Fruit fly (Drosophila melanogaster) whole organism, prepupa: ENCODE measurements around the gene Lam.

Experiments used
- Blimp-1 ChIP-seq: fragments of 200-800 bp; sonication (Bioruptor generic); optimal IDR thresholded peaks from 3 replicates; lab custom pipeline; 2017; ENCODE audit warnings: missing biosample characterization, missing genetic modification characterization, mild to moderate bottlenecking, moderate library complexity, missing genetic modification reagents
- CG10631 ChIP-seq: fragments of 200-800 bp; sonication (Bioruptor generic); optimal IDR thresholded peaks from 2 replicates; lab custom pipeline; 2016; ENCODE audit warnings: missing biosample characterization, missing genetic modification characterization
- CG11902 ChIP-seq: fragments of 200-800 bp; sonication (Bioruptor generic); optimal IDR thresholded peaks from 3 replicates; lab custom pipeline; 2016; ENCODE audit warnings: missing biosample characterization, missing genetic modification characterization
- CG15336 ChIP-seq: fragments of 200-800 bp; sonication (Bioruptor generic); IDR thresholded peaks from 2 replicates; pipeline ENCODE4 v1.3.6; 2022; ENCODE audit warnings: missing biosample characterization, missing genetic modification characterization
- CG1621 ChIP-seq: fragments of 200-800 bp; sonication (Bioruptor generic); optimal IDR thresholded peaks from 3 replicates; lab custom pipeline; 2018; ENCODE audit warnings: missing biosample characterization, mild to moderate bottlenecking, missing genetic modification characterization
- CG3032 ChIP-seq: fragments of 200-800 bp; optimal IDR thresholded peaks from 2 replicates; lab custom pipeline; 2019; ENCODE audit warnings: missing biosample characterization, mild to moderate bottlenecking, missing genetic modification characterization, moderate library complexity
- CG32006 ChIP-seq: fragments of 200-800 bp; sonication (Bioruptor generic); optimal IDR thresholded peaks from 3 replicates; lab custom pipeline; 2017; ENCODE audit warnings: missing biosample characterization, mild to moderate bottlenecking, missing genetic modification characterization
- CG34406 ChIP-seq: fragments of 200-800 bp; sonication (Bioruptor generic); optimal IDR thresholded peaks from 3 replicates; lab custom pipeline; 2016; ENCODE audit warnings: missing biosample characterization, missing genetic modification characterization
- CG3919 ChIP-seq: fragments of 200-800 bp; sonication (Bioruptor generic); optimal IDR thresholded peaks from 3 replicates; lab custom pipeline; 2016; ENCODE audit warnings: missing biosample characterization, missing genetic modification characterization
- CG4318 ChIP-seq: fragments of 200-800 bp; sonication (Bioruptor generic); optimal IDR thresholded peaks from 3 replicates; lab custom pipeline; 2017; ENCODE audit warnings: missing biosample characterization, mild to moderate bottlenecking, missing genetic modification characterization
- CG6276 ChIP-seq: fragments of 200-800 bp; sonication (Bioruptor generic); optimal IDR thresholded peaks from 2 replicates; lab custom pipeline; 2017; ENCODE audit warnings: missing biosample characterization, mild to moderate bottlenecking, missing genetic modification characterization
- CG6808 ChIP-seq: fragments of 200-800 bp; sonication (Bioruptor generic); optimal IDR thresholded peaks from 3 replicates; lab custom pipeline; 2017; ENCODE audit warnings: missing biosample characterization, missing genetic modification characterization, mild to moderate bottlenecking, moderate library complexity, missing genetic modification reagents
- CG6854 ChIP-seq: fragments of 200-800 bp; sonication (Bioruptor generic); optimal IDR thresholded peaks from 2 replicates; lab custom pipeline; 2017; ENCODE audit warnings: missing biosample characterization, mild to moderate bottlenecking, missing genetic modification characterization
- CG7368 ChIP-seq: fragments of 200-800 bp; sonication (Bioruptor generic); optimal IDR thresholded peaks from 3 replicates; lab custom pipeline; 2016; ENCODE audit warnings: missing biosample characterization, missing genetic modification characterization
- CG8119 ChIP-seq: fragments of 200-800 bp; sonication (Bioruptor generic); IDR thresholded peaks from 3 replicates; pipeline ENCODE4 v1.3.6; 2022; ENCODE audit warnings: missing biosample characterization, missing genetic modification characterization
- CG8319 ChIP-seq: fragments of 200-800 bp; sonication (Bioruptor generic); optimal IDR thresholded peaks from 3 replicates; lab custom pipeline; 2016; ENCODE audit warnings: missing biosample characterization, missing genetic modification characterization
- Eip75B ChIP-seq: fragments of 200-800 bp; sonication (Bioruptor generic); optimal IDR thresholded peaks from 3 replicates; lab custom pipeline; 2016; ENCODE audit warnings: missing biosample characterization, missing genetic modification characterization
- Eip78C ChIP-seq: fragments of 200-800 bp; sonication (Bioruptor generic); peaks from one replicate; lab custom pipeline; 2016; ENCODE audit warnings: missing biosample characterization, missing genetic modification characterization
- Gug ChIP-seq: fragments of 200-800 bp; sonication (Bioruptor generic); IDR thresholded peaks from 2 replicates; pipeline ENCODE4 v1.3.6; 2022; ENCODE audit warnings: missing biosample characterization, missing genetic modification characterization
- Hr38 ChIP-seq: sonication (Bioruptor generic); optimal IDR thresholded peaks from 2 replicates; lab custom pipeline; 2016; ENCODE audit warnings: missing biosample characterization, missing genetic modification characterization
- Lpt ChIP-seq: fragments of 200-800 bp; sonication (Bioruptor generic); optimal IDR thresholded peaks from 3 replicates; lab custom pipeline; 2016; ENCODE audit warnings: missing biosample characterization, missing genetic modification characterization
- Met ChIP-seq: fragments of 200-800 bp; sonication (Bioruptor generic); optimal IDR thresholded peaks from 3 replicates; lab custom pipeline; 2016; ENCODE audit warnings: missing biosample characterization, missing genetic modification characterization
- OdsH ChIP-seq: fragments of 200-800 bp; sonication (Bioruptor generic); optimal IDR thresholded peaks from 3 replicates; lab custom pipeline; 2016; ENCODE audit warnings: missing biosample characterization, missing genetic modification characterization
- Smox ChIP-seq: fragments of 200-800 bp; sonication (Bioruptor generic); optimal IDR thresholded peaks from 3 replicates; lab custom pipeline; 2016; ENCODE audit warnings: missing biosample characterization, missing genetic modification characterization
- Sox102F ChIP-seq: fragments of 200-800 bp; sonication (Bioruptor generic); optimal IDR thresholded peaks from 2 replicates; lab custom pipeline; 2016; ENCODE audit warnings: missing biosample characterization, mild to moderate bottlenecking, missing genetic modification characterization
- Sox15 ChIP-seq: fragments of 200-800 bp; sonication (Bioruptor generic); optimal IDR thresholded peaks from 3 replicates; lab custom pipeline; 2016; ENCODE audit warnings: missing biosample characterization, missing genetic modification characterization
- achi ChIP-seq: fragments of 200-800 bp; sonication (Bioruptor generic); optimal IDR thresholded peaks from 3 replicates; lab custom pipeline; 2016; ENCODE audit warnings: missing biosample characterization, missing genetic modification characterization
- acj6 ChIP-seq: fragments of 200-800 bp; sonication (Bioruptor generic); optimal IDR thresholded peaks from 3 replicates; lab custom pipeline; 2016; ENCODE audit warnings: missing biosample characterization, missing genetic modification characterization
- cyc ChIP-seq: fragments of 200-800 bp; sonication (Bioruptor generic); optimal IDR thresholded peaks from 3 replicates; lab custom pipeline; 2016; ENCODE audit warnings: missing biosample characterization, missing genetic modification characterization
- dac ChIP-seq: fragments of 200-800 bp; sonication (Bioruptor generic); optimal IDR thresholded peaks from 2 replicates; lab custom pipeline; 2017; ENCODE audit warnings: missing biosample characterization, mild to moderate bottlenecking, missing genetic modification characterization
- dsx ChIP-seq: fragments of 200-800 bp; optimal IDR thresholded peaks from 3 replicates; lab custom pipeline; 2019; ENCODE audit warnings: missing biosample characterization, mild to moderate bottlenecking, missing genetic modification characterization, moderate library complexity; ENCODE audit not compliant: poor library complexity, severe bottlenecking
- eg ChIP-seq: fragments of 200-800 bp; sonication (Bioruptor generic); IDR thresholded peaks from 3 replicates; pipeline ENCODE4 v1.3.6; 2022; ENCODE audit warnings: missing biosample characterization, missing genetic modification characterization
- esn ChIP-seq: fragments of 200-800 bp; sonication (Bioruptor generic); optimal IDR thresholded peaks from 2 replicates; lab custom pipeline; 2016; ENCODE audit warnings: missing biosample characterization, mild to moderate bottlenecking, missing genetic modification characterization, moderate library complexity
- fd59A ChIP-seq: fragments of 200-800 bp; sonication (Bioruptor generic); optimal IDR thresholded peaks from 2 replicates; lab custom pipeline; 2017; ENCODE audit warnings: missing biosample characterization, mild to moderate bottlenecking, missing genetic modification characterization, missing genetic modification reagents
- fd85E ChIP-seq: fragments of 200-800 bp; sonication (Bioruptor generic); optimal IDR thresholded peaks from 3 replicates; lab custom pipeline; 2016; ENCODE audit warnings: missing biosample characterization, missing genetic modification characterization
- fkh ChIP-seq: fragments of 200-800 bp; sonication (Bioruptor generic); optimal IDR thresholded peaks from 3 replicates; lab custom pipeline; 2017; ENCODE audit warnings: missing biosample characterization, mild to moderate bottlenecking, missing genetic modification characterization, moderate library complexity
- net ChIP-seq: fragments of 200-800 bp; sonication (Bioruptor generic); optimal IDR thresholded peaks from 3 replicates; lab custom pipeline; 2016; ENCODE audit warnings: missing biosample characterization, missing genetic modification characterization
- pdm3 ChIP-seq: fragments of 200-800 bp; sonication (Bioruptor generic); optimal IDR thresholded peaks from 3 replicates; lab custom pipeline; 2016; ENCODE audit warnings: missing biosample characterization, missing genetic modification characterization
- salr ChIP-seq, 2 experiments: fragments of 200-800 bp; sonication (Bioruptor generic); optimal IDR thresholded peaks; 3 replicates each; lab custom pipeline; 2016 to 2018; ENCODE audit warnings: missing biosample characterization in 2 of 2, missing genetic modification characterization in 2 of 2, mild to moderate bottlenecking in 1 of 2
- spab ChIP-seq: fragments of 200-800 bp; sonication (Bioruptor generic); optimal IDR thresholded peaks from 2 replicates; lab custom pipeline; 2017; ENCODE audit warnings: missing biosample characterization, mild to moderate bottlenecking, missing genetic modification characterization, missing genetic modification reagents
- ss ChIP-seq, 2 experiments: fragments of 200-800 bp; sonication (Bioruptor generic); optimal IDR thresholded peaks; 2 replicates in 1 of 2; 3 replicates in 1 of 2; lab custom pipeline; 2017 to 2018; ENCODE audit warnings: mild to moderate bottlenecking in 2 of 2, missing biosample characterization in 2 of 2, missing genetic modification characterization in 2 of 2, moderate library complexity in 1 of 2
- topi ChIP-seq: fragments of 200-800 bp; sonication (Bioruptor generic); optimal IDR thresholded peaks from 3 replicates; lab custom pipeline; 2016; ENCODE audit warnings: missing biosample characterization, missing genetic modification characterization
- vri ChIP-seq: fragments of 200-800 bp; sonication (Bioruptor generic); optimal IDR thresholded peaks from 3 replicates; lab custom pipeline; 2016; ENCODE audit warnings: missing biosample characterization, mild to moderate bottlenecking, missing genetic modification characterization

Lam gene

dm6 chr2L:5507823-5508438 lies 34.3 kb upstream of the Lam start (continued):
- TF ChIP-seq fd85E (GFP tag; lab: Kevin White, UChicago): no peak
- TF ChIP-seq achi (GFP tag; lab: Kevin White, UChicago): no peak
- TF ChIP-seq Eip78C (GFP tag; lab: Kevin White, UChicago): peak; percentile 70
- no peak for TF ChIP-seq Met (GFP tag; lab: Kevin White, UChicago)
- TF ChIP-seq Eip75B (GFP tag; lab: Kevin White, UChicago): peak; percentile 66
- peak; percentile 16 for TF ChIP-seq fd59A (GFP tag; lab: Kevin White, UChicago)
- no peak for TF ChIP-seq CG6276 (GFP tag; lab: Kevin White, UChicago)
- no peak for TF ChIP-seq CG3919 (GFP tag; lab: Kevin White, UChicago)
- no peak for TF ChIP-seq CG10631 (GFP tag; lab: Kevin White, UChicago)
- TF ChIP-seq CG8319: no peak
- TF ChIP-seq CG6854 (GFP tag; lab: Kevin White, UChicago): no peak
- no peak for TF ChIP-seq CG34406
- no peak for TF ChIP-seq ss (GFP tag; optimal IDR thresholded peaks at IDR 0.05; lab: Kevin White, UChicago)
- no peak for TF ChIP-seq net (GFP tag; lab: Kevin White, UChicago)
- TF ChIP-seq Sox102F: no peak
- no peak for TF ChIP-seq CG1621 (tag; lab: Kevin White, UChicago)
- TF ChIP-seq CG4318 (GFP tag; lab: Kevin White, UChicago): no peak
- no peak for TF ChIP-seq Sox15 (GFP tag; lab: Kevin White, UChicago)
- peak; percentile 25 for TF ChIP-seq CG6808 (GFP tag; lab: Kevin White, UChicago)
- peak; percentile 1 for TF ChIP-seq spab (GFP tag; lab: Kevin White, UChicago)
- no peak for TF ChIP-seq topi
- no peak for TF ChIP-seq OdsH
- TF ChIP-seq CG11902 (GFP tag; lab: Kevin White, UChicago): no peak
- TF ChIP-seq CG8119 (GFP tag; lab: Robert Waterston, UW): no peak

- TF ChIP-seq Met (GFP tag; lab: Kevin White, UChicago) (no peak), dsx (GFP tag; lab: Kevin White, UChicago) (no peak), OdsH (no peak), salr (GFP tag; optimal IDR thresholded peaks at IDR 0.05; lab: Kevin White, UChicago) (no peak), Gug (GFP tag; lab: Robert Waterston, UW) (no peak), CG3032 (tag; lab: Kevin White, UChicago) (no peak), pdm3 (GFP tag; lab: Kevin White, UChicago) (no peak), fkh (GFP tag; lab: Kevin White, UChicago) (no peak), CG32006 (no peak), CG10631 (GFP tag; lab: Kevin White, UChicago) (no peak), CG8119 (GFP tag; lab: Robert Waterston, UW) (no peak), CG15336 (GFP tag; lab: Robert Waterston, UW) (no peak), cyc (GFP tag; lab: Kevin White, UChicago) (no peak), Sox102F (no peak)
Observed at dm6 chr2L:5514946-5515345, 27.3 kb upstream of the Lam start.

DNA sequence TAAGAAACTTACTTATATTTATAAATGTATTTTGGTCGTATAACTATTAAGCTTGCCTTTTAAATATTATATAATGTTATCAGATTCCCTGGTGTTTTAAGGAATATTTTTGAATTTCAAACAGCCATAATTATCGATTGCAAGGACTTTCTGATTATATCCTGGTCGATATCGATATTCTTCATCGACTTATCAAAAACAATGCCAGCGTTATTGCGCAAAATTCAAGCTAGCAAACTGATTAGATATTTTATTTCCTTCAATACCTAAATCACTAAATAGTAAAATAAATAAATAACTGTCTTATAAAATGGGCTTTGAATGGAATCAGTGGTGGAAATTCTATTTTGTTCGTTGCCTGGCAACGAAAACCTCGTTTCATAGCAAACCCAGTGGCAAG lies 24.9 kb upstream of the Lam start, which contains the start of gene CG14020:
Gene CG14020 (plus strand): TSS at position 345 of the 400 bp plus-strand sequence.
- TF ChIP-seq salr (GFP tag; optimal IDR thresholded peaks at IDR 0.05; lab: Kevin White, UChicago) (no peak), fd59A (GFP tag; lab: Kevin White, UChicago) (no peak), CG1621 (tag; lab: Kevin White, UChicago) (no peak)
- TF ChIP-seq, all 60 proteins: peak for 0

dm6 chr2L:5519846-5520384 lies 22.4 kb upstream of the Lam start, which contains the start of the genes CG7382 and cl:
Gene CG7382 (minus strand): TSS chr2L:5519896.
Gene cl (plus strand): TSS chr2L:5520135.
- TF ChIP-seq CG34406 (peak; percentile 1), Sox102F (no peak), Met (GFP tag; lab: Kevin White, UChicago) (no peak), CG7368 (GFP tag; lab: Kevin White, UChicago) (no peak), Lpt (GFP tag; lab: Kevin White, UChicago) (no peak), eg (no peak; the same call in 2 of the 3 replicates), pdm3 (GFP tag; lab: Kevin White, UChicago) (no peak), dac (GFP tag; lab: Kevin White, UChicago) (no peak), acj6 (GFP tag; lab: Kevin White, UChicago) (peak; percentile 53), vri (GFP tag; lab: Kevin White, UChicago) (no peak), CG6276 (GFP tag; lab: Kevin White, UChicago) (no peak), salr (GFP tag; optimal IDR thresholded peaks at IDR 0.05; lab: Kevin White, UChicago) (no peak), cyc (GFP tag; lab: Kevin White, UChicago) (peak; percentile 35), CG6854 (GFP tag; lab: Kevin White, UChicago) (no peak), CG3032 (tag; lab: Kevin White, UChicago) (peak; percentile 64), Smox (GFP tag; lab: Kevin White, UChicago) (no peak), Blimp-1 (GFP tag; lab: Kevin White, UChicago) (no peak), Eip78C (GFP tag; lab: Kevin White, UChicago) (no peak), esn (GFP tag; lab: Kevin White, UChicago) (peak; percentile 7), Hr38 (no peak), fd85E (GFP tag; lab: Kevin White, UChicago) (no peak)
